Worm (Caenorhabditis elegans) whole organism, L3 larva: ENCODE measurements around the gene W04D12.1.

Experiments used
- ZK546.5 ChIP-seq: sonication (generic microtip); optimal IDR thresholded peaks from 2 replicates; lab custom pipeline; 2017; ENCODE audit warnings: missing biosample characterization, missing genetic modification characterization
- aly-2 ChIP-seq: fragments of 150-350 bp; optimal IDR thresholded peaks from 2 replicates; lab custom pipeline; 2014; ENCODE audit warnings: missing biosample characterization, missing genetic modification characterization
- ceh-28 ChIP-seq: fragments of 150-350 bp; optimal IDR thresholded peaks from 2 replicates; lab custom pipeline; 2014; ENCODE audit warnings: missing biosample characterization, missing genetic modification reagents, missing genetic modification characterization
- ceh-9 ChIP-seq: sonication (generic microtip); optimal IDR thresholded peaks from 2 replicates; lab custom pipeline; 2018; ENCODE audit warnings: missing biosample characterization, missing genetic modification characterization
- daf-12 ChIP-seq: fragments of 150-350 bp; optimal IDR thresholded peaks from 2 replicates; lab custom pipeline; 2014; ENCODE audit warnings: missing biosample characterization, missing genetic modification reagents, missing genetic modification characterization
- egl-5 ChIP-seq: fragments of 150-350 bp; optimal IDR thresholded peaks from 2 replicates; lab custom pipeline; 2017; ENCODE audit warnings: missing biosample characterization, missing genetic modification reagents, missing genetic modification characterization, inconsistent platforms
- elt-1 ChIP-seq: fragments of 150-350 bp; optimal IDR thresholded peaks from 2 replicates; lab custom pipeline; 2014; ENCODE audit warnings: missing biosample characterization, missing genetic modification characterization
- elt-2 ChIP-seq: sonication (generic microtip); optimal IDR thresholded peaks from 2 replicates; lab custom pipeline; 2016; ENCODE audit warnings: missing genetic modification reagents, mild to moderate bottlenecking, missing genetic modification characterization, missing compliant biosample characterization
- eor-1 ChIP-seq, 2 experiments: fragments of 150-350 bp; optimal IDR thresholded peaks; 2 replicates each; lab custom pipeline; 2014 to 2018; ENCODE audit warnings: missing biosample characterization in 2 of 2, missing genetic modification characterization in 2 of 2
- fkh-10 ChIP-seq: sonication (generic microtip); optimal IDR thresholded peaks from 2 replicates; lab custom pipeline; 2017; ENCODE audit warnings: missing biosample characterization, missing genetic modification reagents, missing genetic modification characterization
- fkh-2 ChIP-seq: fragments of 150-350 bp; optimal IDR thresholded peaks from 2 replicates; lab custom pipeline; 2014; ENCODE audit warnings: missing biosample characterization, missing genetic modification reagents, missing genetic modification characterization
- fos-1 ChIP-seq: fragments of 150-350 bp; optimal IDR thresholded peaks from 2 replicates; lab custom pipeline; 2014; ENCODE audit warnings: missing biosample characterization, missing genetic modification characterization
- jun-1 ChIP-seq: fragments of 150-350 bp; optimal IDR thresholded peaks from 2 replicates; lab custom pipeline; 2014; ENCODE audit warnings: missing biosample characterization, missing genetic modification reagents, missing genetic modification characterization
- lin-39 ChIP-seq: fragments of 150-350 bp; optimal IDR thresholded peaks from 2 replicates; lab custom pipeline; 2018; ENCODE audit warnings: missing biosample characterization, missing genetic modification reagents, missing genetic modification characterization
- lsy-12 ChIP-seq: sonication (generic microtip); optimal IDR thresholded peaks from 2 replicates; lab custom pipeline; 2016; ENCODE audit warnings: mild to moderate bottlenecking, missing genetic modification characterization, missing compliant biosample characterization
- mdl-1 ChIP-seq: fragments of 150-350 bp; optimal IDR thresholded peaks from 2 replicates; lab custom pipeline; 2014; ENCODE audit warnings: missing biosample characterization, missing genetic modification characterization
- mml-1 ChIP-seq: fragments of 150-350 bp; sonication (generic microtip); optimal IDR thresholded peaks from 3 replicates; lab custom pipeline; 2014; ENCODE audit warnings: missing biosample characterization, missing genetic modification characterization
- nfya-1 ChIP-seq: sonication (generic microtip); optimal IDR thresholded peaks from 2 replicates; lab custom pipeline; 2017; ENCODE audit warnings: missing genetic modification characterization, mild to moderate bottlenecking, missing compliant biosample characterization, antibody characterized with exemption, moderate library complexity; ENCODE audit not compliant: insufficient read depth
- nhr-11 ChIP-seq: fragments of 150-350 bp; optimal IDR thresholded peaks from 2 replicates; lab custom pipeline; 2014; ENCODE audit warnings: missing biosample characterization, missing genetic modification characterization
- nhr-12 ChIP-seq: fragments of 150-350 bp; optimal IDR thresholded peaks from 2 replicates; lab custom pipeline; 2014; ENCODE audit warnings: missing biosample characterization, missing genetic modification characterization
- nhr-237 ChIP-seq: fragments of 150-350 bp; optimal IDR thresholded peaks from 2 replicates; lab custom pipeline; 2014; ENCODE audit warnings: missing biosample characterization, missing genetic modification characterization
- nhr-25 ChIP-seq: sonication (generic microtip); optimal IDR thresholded peaks from 2 replicates; lab custom pipeline; 2017; ENCODE audit warnings: missing biosample characterization, missing genetic modification characterization
- nhr-43 ChIP-seq: sonication (generic microtip); optimal IDR thresholded peaks from 2 replicates; lab custom pipeline; 2016; ENCODE audit warnings: mild to moderate bottlenecking, missing genetic modification characterization, missing compliant biosample characterization; ENCODE audit not compliant: poor library complexity, severe bottlenecking
- nhr-76 ChIP-seq: fragments of 150-350 bp; sonication (generic microtip); optimal IDR thresholded peaks from 5 replicates; lab custom pipeline; 2014; ENCODE audit warnings: missing biosample characterization, missing genetic modification characterization
- nhr-77 ChIP-seq: fragments of 150-350 bp; optimal IDR thresholded peaks from 2 replicates; lab custom pipeline; 2014; ENCODE audit warnings: missing biosample characterization, missing genetic modification characterization
- pha-4 ChIP-seq: fragments of 150-350 bp; optimal IDR thresholded peaks from 2 replicates; lab custom pipeline; 2014; ENCODE audit warnings: missing biosample characterization, missing genetic modification reagents, missing genetic modification characterization
- pqm-1 ChIP-seq: fragments of 150-350 bp; optimal IDR thresholded peaks from 2 replicates; lab custom pipeline; 2017; ENCODE audit warnings: missing biosample characterization, missing genetic modification characterization, inconsistent platforms
- sea-2 ChIP-seq: fragments of 150-350 bp; sonication (generic microtip); optimal IDR thresholded peaks from 4 replicates; lab custom pipeline; 2014; ENCODE audit warnings: missing biosample characterization, missing genetic modification reagents, missing genetic modification characterization
- snpc-4 ChIP-seq: fragments of 150-350 bp; optimal IDR thresholded peaks from 2 replicates; lab custom pipeline; 2014; ENCODE audit warnings: missing biosample characterization, missing genetic modification characterization
- tbx-2 ChIP-seq: sonication (generic microtip); optimal IDR thresholded peaks from 2 replicates; lab custom pipeline; 2016; ENCODE audit warnings: mild to moderate bottlenecking, missing genetic modification characterization, missing compliant biosample characterization
- unc-62 ChIP-seq: fragments of 150-350 bp; sonication (generic microtip); optimal IDR thresholded peaks from 4 replicates; lab custom pipeline; 2014; ENCODE audit warnings: missing biosample characterization, missing genetic modification reagents, missing genetic modification characterization
- ztf-4 ChIP-seq: fragments of 150-350 bp; optimal IDR thresholded peaks from 2 replicates; lab custom pipeline; 2014; ENCODE audit warnings: missing biosample characterization, missing genetic modification characterization

W04D12.1 gene

DNA sequence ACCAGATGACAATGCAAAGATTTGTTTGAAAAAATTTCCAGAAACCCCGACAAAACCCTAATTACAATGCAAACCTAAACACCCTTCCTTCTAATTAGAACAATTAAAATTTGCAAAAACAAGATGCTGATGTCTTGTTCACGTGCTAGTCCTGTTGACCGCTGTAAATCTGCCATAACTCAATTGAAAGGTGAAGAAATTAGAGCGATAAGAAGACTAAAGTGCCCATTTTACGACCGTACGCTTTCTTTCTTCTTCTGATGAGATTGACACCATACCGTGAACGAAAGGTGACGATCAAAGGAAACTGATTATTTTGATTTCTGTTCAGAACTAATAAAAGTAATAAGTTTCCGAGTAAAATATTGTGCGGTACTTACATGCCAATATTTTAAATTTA is 23.2 kb upstream of the W04D12.1 start:
- TF ChIP-seq nhr-76 (tag; lab: Kevin White, UChicago) (no peak), ZK546.5 (tag; lab: Kevin White, UChicago) (no peak), daf-12 (tag; lab: Kevin White, UChicago) (no peak)

DNA sequence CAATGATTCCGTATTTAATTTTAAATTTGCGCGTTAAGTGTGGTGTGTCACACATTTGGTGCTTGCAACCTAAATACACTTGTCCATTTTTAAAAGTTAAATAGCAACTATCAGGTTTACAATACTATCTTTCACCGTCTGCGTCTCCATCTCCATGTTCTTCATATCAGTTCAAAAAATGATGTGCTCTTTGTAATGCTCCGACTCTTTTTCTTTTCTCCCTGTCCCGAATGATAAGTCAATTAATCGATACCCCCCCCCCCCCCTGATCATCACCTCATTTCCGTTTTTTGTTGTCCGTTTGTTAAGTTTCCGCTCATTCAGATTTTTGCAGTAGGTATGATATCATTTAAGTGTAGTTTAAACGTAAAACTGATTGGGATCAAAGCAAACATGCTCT is 22.6 kb upstream of the W04D12.1 start:
- TF ChIP-seq elt-2 (peak; percentile 74), fkh-10 (GFP tag; lab: Kevin White, UChicago) (no peak), pqm-1 (tag; lab: Kevin White, UChicago) (peak; percentile 59), pha-4 (tag; lab: Kevin White, UChicago) (peak; percentile 43)

DNA sequence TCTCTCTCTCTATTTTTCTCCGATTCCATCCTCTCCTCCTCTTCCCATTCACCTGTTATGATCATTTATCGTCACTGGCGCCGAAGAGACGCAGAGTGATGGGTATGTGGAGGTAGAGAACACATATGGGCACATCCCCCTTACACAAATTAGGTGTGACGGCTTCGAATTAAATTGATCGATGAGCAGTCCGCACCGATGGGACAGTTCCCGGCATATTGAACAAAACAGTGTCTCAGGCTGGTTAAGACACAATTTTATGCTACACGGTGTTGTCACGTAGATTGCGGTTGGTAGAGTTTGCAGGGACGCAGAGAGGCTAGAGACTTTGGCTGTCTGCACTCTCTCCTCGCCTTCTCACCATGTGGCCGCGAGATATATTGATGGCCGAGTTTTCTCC is 21.9 kb upstream of the W04D12.1 start, which contains the start of gene R12B2.7:
TSS of gene R12B2.7 (plus strand) at position 247 of the 400 bp plus-strand sequence.
- TF ChIP-seq fkh-2 (tag; lab: Kevin White, UChicago) (no peak), ceh-9 (tag; lab: Kevin White, UChicago) (no peak), pha-4 (tag; lab: Kevin White, UChicago) (no peak), nhr-25 (tag; lab: Kevin White, UChicago) (peak; percentile 40), nhr-77 (tag; lab: Kevin White, UChicago) (no peak), nfya-1 (tag; lab: Kevin White, UChicago) (peak; percentile 26), nhr-43 (tag; lab: Kevin White, UChicago) (peak; percentile 38), elt-2 (peak; percentile 12)

DNA sequence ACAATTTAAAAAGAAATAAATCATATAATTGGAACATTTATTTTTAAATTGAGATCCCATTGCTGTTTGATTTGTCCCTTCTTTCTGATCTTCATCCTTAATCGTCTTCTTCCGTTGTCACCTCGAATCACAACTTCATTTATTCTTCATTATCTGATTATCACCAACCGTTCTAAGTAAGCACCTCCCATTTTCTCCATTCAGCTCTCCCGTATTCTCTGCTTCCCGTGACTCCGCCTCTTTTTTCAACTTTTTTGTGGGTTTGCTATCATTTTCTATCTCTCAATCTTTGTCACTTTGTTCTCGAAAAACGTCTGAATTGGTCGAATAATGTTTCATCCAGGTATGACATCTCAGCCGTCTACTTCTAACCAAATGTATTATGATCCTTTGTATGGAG is 20.8 kb upstream of the W04D12.1 start, which contains the start of gene sma-4:
TSS of gene sma-4 (plus strand) at position 301 of the 400 bp plus-strand sequence.
- TF ChIP-seq jun-1 (tag; lab: Kevin White, UChicago): no peak
- TF ChIP-seq nhr-11 (tag; lab: Kevin White, UChicago): no peak
- no peak for TF ChIP-seq eor-1 (tag; optimal IDR thresholded peaks at IDR 0.05; lab: Kevin White, UChicago)
- TF ChIP-seq unc-62 (GFP tag; lab: Kevin White, UChicago): no peak
- no peak for TF ChIP-seq sea-2
- no peak for TF ChIP-seq aly-2 (tag; lab: Kevin White, UChicago)
- no peak for TF ChIP-seq elt-1 (tag; lab: Kevin White, UChicago)
- no peak for TF ChIP-seq ZK546.5 (tag; lab: Kevin White, UChicago)
- no peak for TF ChIP-seq snpc-4 (tag; lab: Kevin White, UChicago)
- no peak for TF ChIP-seq elt-2
- TF ChIP-seq ceh-28 (tag; lab: Kevin White, UChicago): no peak

DNA sequence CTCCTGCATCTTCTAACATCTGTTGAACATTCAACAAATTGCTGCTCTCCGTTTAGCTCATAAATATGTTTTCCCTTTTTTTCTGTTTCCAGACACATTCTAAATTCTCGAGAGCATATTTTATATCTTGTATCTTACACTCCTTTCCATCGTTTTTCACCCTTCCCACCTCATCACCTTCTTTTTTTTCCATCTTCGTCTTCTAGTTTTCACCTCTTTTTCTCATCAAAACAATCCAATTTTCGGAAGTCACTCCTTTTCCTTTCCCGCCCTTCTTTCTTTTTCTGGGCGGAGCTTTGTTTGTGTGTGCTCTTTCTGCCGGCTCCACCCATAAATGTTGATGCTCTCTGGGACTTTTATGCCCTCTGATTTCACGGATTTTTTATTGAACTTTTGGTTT is 13.9 kb upstream of the W04D12.1 start:
- TF ChIP-seq fos-1 (tag; lab: Kevin White, UChicago) (no peak), fkh-2 (tag; lab: Kevin White, UChicago) (no peak), sea-2 (no peak), nhr-25 (tag; lab: Kevin White, UChicago) (no peak), ztf-4 (no peak), nhr-12 (tag; lab: Kevin White, UChicago) (no peak), nfya-1 (tag; lab: Kevin White, UChicago) (no peak), lsy-12 (tag; lab: Kevin White, UChicago) (no peak), nhr-77 (tag; lab: Kevin White, UChicago) (no peak), nhr-43 (tag; lab: Kevin White, UChicago) (no peak), nhr-237 (no peak), ZK546.5 (tag; lab: Kevin White, UChicago) (no peak), mml-1 (tag; lab: Kevin White, UChicago) (no peak), daf-12 (tag; lab: Kevin White, UChicago) (no peak), unc-62 (GFP tag; lab: Kevin White, UChicago) (no peak), egl-5 (no peak), mdl-1 (tag; lab: Kevin White, UChicago) (no peak)

DNA sequence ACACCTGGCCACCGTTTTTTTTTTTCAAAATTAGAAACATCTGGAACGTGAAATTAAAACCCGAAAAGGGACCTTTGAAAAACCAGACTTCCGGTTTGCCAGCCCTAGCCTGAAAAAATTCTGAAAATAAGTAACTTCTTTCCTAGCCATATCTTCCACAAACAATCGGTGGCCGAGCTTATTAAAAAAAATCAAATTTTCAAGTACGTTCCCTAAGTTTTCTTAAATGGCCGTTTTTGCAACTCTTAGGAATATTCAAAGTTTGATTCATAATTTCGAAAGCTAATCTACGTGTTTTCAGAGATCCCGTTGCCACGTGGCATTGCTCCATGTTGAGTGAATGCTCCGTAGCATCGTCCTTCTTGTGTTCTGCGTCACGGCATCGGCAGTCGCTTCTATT is 13.1 kb upstream of the W04D12.1 start, which contains the start of gene R12B2.8:
TSS of gene R12B2.8 (plus strand) at position 301 of the 400 bp plus-strand sequence.
- no peak for TF ChIP-seq nfya-1 (tag; lab: Kevin White, UChicago)
- no peak for TF ChIP-seq lin-39
- no peak for TF ChIP-seq tbx-2 (tag; lab: Kevin White, UChicago)
- no peak for TF ChIP-seq elt-1 (tag; lab: Kevin White, UChicago)
- no peak for TF ChIP-seq snpc-4 (tag; lab: Kevin White, UChicago)
